Worm (Caenorhabditis elegans): Measurements from ENCODE around the gene srw-122.

- TF ChIP-seq ama-1 (optimal IDR thresholded peaks at IDR 0.05) = no peak
- no peak for TF ChIP-seq tbx-37 (GFP tag; conservative IDR thresholded peaks at IDR 0.05)
- TF ChIP-seq hmg-4 (GFP tag; optimal IDR thresholded peaks at IDR 0.05) = no peak
- TF ChIP-seq pes-1 (GFP tag; IDR thresholded peaks at IDR 0.05) = no peak
- TF ChIP-seq F13C5.2 (tag; optimal IDR thresholded peaks at IDR 0.05) = no peak
Measured at ce11 chrV:2991485-2991884, 39.5 kb upstream of the srw-122 start, which contains the start of gene srw-121.

All from whole organism, early embryonic.